Fruit fly (Drosophila melanogaster) whole organism, prepupa: ENCODE data around the gene CG14567.

Experiments used
- CG15336 ChIP-seq: fragments of 200-800 bp; sonication (Bioruptor generic); IDR thresholded peaks from 2 replicates; pipeline ENCODE4 v1.3.6; 2022; ENCODE audit warnings: missing biosample characterization, missing genetic modification characterization
- CG6808 ChIP-seq: fragments of 200-800 bp; sonication (Bioruptor generic); optimal IDR thresholded peaks from 3 replicates; lab custom pipeline; 2017; ENCODE audit warnings: missing biosample characterization, missing genetic modification characterization, mild to moderate bottlenecking, moderate library complexity, missing genetic modification reagents
- CG8119 ChIP-seq: fragments of 200-800 bp; sonication (Bioruptor generic); IDR thresholded peaks from 3 replicates; pipeline ENCODE4 v1.3.6; 2022; ENCODE audit warnings: missing biosample characterization, missing genetic modification characterization
- CG8632 ChIP-seq: fragments of 200-800 bp; sonication (Bioruptor generic); optimal IDR thresholded peaks from 3 replicates; lab custom pipeline; 2016; ENCODE audit warnings: missing biosample characterization, missing genetic modification characterization
- Gug ChIP-seq: fragments of 200-800 bp; sonication (Bioruptor generic); IDR thresholded peaks from 2 replicates; pipeline ENCODE4 v1.3.6; 2022; ENCODE audit warnings: missing biosample characterization, missing genetic modification characterization
- Hr38 ChIP-seq: sonication (Bioruptor generic); optimal IDR thresholded peaks from 2 replicates; lab custom pipeline; 2016; ENCODE audit warnings: missing biosample characterization, missing genetic modification characterization
- Sox102F ChIP-seq: fragments of 200-800 bp; sonication (Bioruptor generic); optimal IDR thresholded peaks from 2 replicates; lab custom pipeline; 2016; ENCODE audit warnings: missing biosample characterization, mild to moderate bottlenecking, missing genetic modification characterization
- achi ChIP-seq: fragments of 200-800 bp; sonication (Bioruptor generic); optimal IDR thresholded peaks from 3 replicates; lab custom pipeline; 2016; ENCODE audit warnings: missing biosample characterization, missing genetic modification characterization
- pdm3 ChIP-seq: fragments of 200-800 bp; sonication (Bioruptor generic); optimal IDR thresholded peaks from 3 replicates; lab custom pipeline; 2016; ENCODE audit warnings: missing biosample characterization, missing genetic modification characterization
- ss ChIP-seq, 2 experiments: fragments of 200-800 bp; sonication (Bioruptor generic); optimal IDR thresholded peaks; 2 replicates in 1 of 2; 3 replicates in 1 of 2; lab custom pipeline; 2017 to 2018; ENCODE audit warnings: mild to moderate bottlenecking in 2 of 2, missing biosample characterization in 2 of 2, missing genetic modification characterization in 2 of 2, moderate library complexity in 1 of 2
- topi ChIP-seq: fragments of 200-800 bp; sonication (Bioruptor generic); optimal IDR thresholded peaks from 3 replicates; lab custom pipeline; 2016; ENCODE audit warnings: missing biosample characterization, missing genetic modification characterization

- no peak for TF ChIP-seq Hr38 (GFP tag; lab: Kevin White, UChicago)
- TF ChIP-seq Gug (GFP tag; lab: Robert Waterston, UW), result no peak
- no peak for TF ChIP-seq Sox102F (GFP tag; lab: Kevin White, UChicago)
- TF ChIP-seq ss (GFP tag; optimal IDR thresholded peaks at IDR 0.05; lab: Kevin White, UChicago), result no peak
- no peak for TF ChIP-seq CG6808 (GFP tag; lab: Kevin White, UChicago)
- TF ChIP-seq topi, result no peak
- TF ChIP-seq CG15336 (GFP tag; lab: Robert Waterston, UW), result no peak
- TF ChIP-seq pdm3 (GFP tag; lab: Kevin White, UChicago), result no peak
- no peak for TF ChIP-seq CG8632 (GFP tag; lab: Kevin White, UChicago)
- no peak for TF ChIP-seq CG8119 (GFP tag; lab: Robert Waterston, UW)
- TF ChIP-seq achi (GFP tag; lab: Kevin White, UChicago), result no peak
Measured at dm6 chr3L:21733799-21734198, 4.4 kb downstream of the CG14567 start, which contains the start of gene CG14573.
